Worm (Caenorhabditis elegans) whole organism, young adult: ENCODE results near the gene Y39A1A.20.
A peak's percentile ranks its signal among the peaks of the same experiment; 100 is the strongest.

Source experiments
- B0336.3 ChIP-seq: fragments of 200-800 bp; sonication (Bioruptor generic); IDR thresholded peaks from 2 replicates; pipeline ENCODE4 v1.3.6; 2022; ENCODE audit warnings: missing genetic modification characterization, missing compliant biosample characterization
- C17E4.6 ChIP-seq: fragments of 200-800 bp; sonication (Bioruptor generic); IDR thresholded peaks from 2 replicates; pipeline ENCODE4 v1.3.6; 2022; ENCODE audit warnings: missing genetic modification reagents, missing genetic modification characterization, missing compliant biosample characterization
- D2030.7 ChIP-seq: fragments of 200-800 bp; sonication (Bioruptor generic); IDR thresholded peaks from 2 replicates; pipeline ENCODE4 v1.3.6; 2022; ENCODE audit warnings: missing genetic modification reagents, missing genetic modification characterization, missing compliant biosample characterization
- F33H1.4 ChIP-seq: fragments of 200-800 bp; sonication (Bioruptor generic); IDR thresholded peaks from 2 replicates; pipeline ENCODE4 v1.3.6; 2022; ENCODE audit warnings: missing genetic modification reagents, missing genetic modification characterization, missing compliant biosample characterization
- F39B2.1 ChIP-seq: fragments of 200-800 bp; sonication (Bioruptor generic); IDR thresholded peaks from 2 replicates; pipeline ENCODE4 v1.3.6; 2022; ENCODE audit warnings: missing genetic modification reagents, missing genetic modification characterization, missing compliant biosample characterization
- F49E8.2 ChIP-seq: sonication (generic microtip); optimal IDR thresholded peaks from 3 replicates; lab custom pipeline; 2017; ENCODE audit warnings: missing genetic modification characterization, mild to moderate bottlenecking, missing compliant biosample characterization, antibody characterized with exemption, moderate library complexity; ENCODE audit not compliant: insufficient read depth
- K11D2.4 ChIP-seq: fragments of 200-800 bp; sonication (Bioruptor generic); IDR thresholded peaks from 2 replicates; pipeline ENCODE4 v1.3.6; 2022; ENCODE audit warnings: missing genetic modification reagents, missing genetic modification characterization, missing compliant biosample characterization
- K12H6.12 ChIP-seq: fragments of 200-800 bp; sonication (Bioruptor generic); optimal IDR thresholded peaks from 2 replicates; lab custom pipeline; 2018; ENCODE audit warnings: mild to moderate bottlenecking, missing genetic modification characterization, missing compliant biosample characterization
- T07F8.4 ChIP-seq: sonication (generic microtip); optimal IDR thresholded peaks from 2 replicates; lab custom pipeline; 2016; ENCODE audit warnings: mild to moderate bottlenecking, missing genetic modification characterization, moderate library complexity, missing compliant biosample characterization
- T26A5.8 ChIP-seq: sonication (generic microtip); optimal IDR thresholded peaks from 2 replicates; lab custom pipeline; 2016; ENCODE audit warnings: missing genetic modification characterization, missing compliant biosample characterization
- Y53G8AR.9 ChIP-seq: fragments of 200-800 bp; sonication (Bioruptor generic); conservative IDR thresholded peaks from 2 replicates; pipeline ENCODE4 v1.3.6; 2022; ENCODE audit warnings: missing genetic modification reagents, missing genetic modification characterization, missing compliant biosample characterization
- Y67H2A.10 ChIP-seq: fragments of 200-800 bp; sonication (Bioruptor generic); conservative IDR thresholded peaks from 2 replicates; pipeline ENCODE4 v1.3.6; 2022; ENCODE audit warnings: missing genetic modification reagents, missing genetic modification characterization, missing compliant biosample characterization
- ZK185.1 ChIP-seq: sonication (generic microtip); optimal IDR thresholded peaks from 2 replicates; lab custom pipeline; 2016; ENCODE audit warnings: mild to moderate bottlenecking, missing genetic modification characterization, missing compliant biosample characterization; ENCODE audit not compliant: poor library complexity, severe bottlenecking
- ama-1 ChIP-seq, 3 experiments: fragments of 150-350 bp in 1 of 3; sonication (generic microtip) in 2 of 3; optimal IDR thresholded peaks; 2 replicates each; lab custom pipeline; 2014 to 2018; ENCODE audit warnings: missing biosample characterization in 2 of 3, missing genetic modification characterization in 2 of 3, missing genetic modification reagents in 2 of 3
- cebp-1 ChIP-seq, 2 experiments: fragments of 200-800 bp in 1 of 2; sonication (Bioruptor generic) in 1 of 2; sonication (generic microtip) in 1 of 2; IDR thresholded peaks in 1 of 2; optimal IDR thresholded peaks in 1 of 2; 2 replicates each; pipeline versions ENCODE4 v1.3.6 to Lab custom; 2017 to 2022; ENCODE audit warnings: missing compliant biosample characterization in 2 of 2, missing genetic modification characterization in 2 of 2, mild to moderate bottlenecking in 1 of 2, missing genetic modification reagents in 1 of 2, moderate library complexity in 1 of 2
- cebp-2 ChIP-seq: fragments of 200-800 bp; sonication (Bioruptor generic); IDR thresholded peaks from 2 replicates; pipeline ENCODE4 v1.3.6; 2022; ENCODE audit warnings: missing genetic modification characterization, missing compliant biosample characterization
- ceh-100 ChIP-seq: fragments of 200-800 bp; sonication (Bioruptor generic); IDR thresholded peaks from 2 replicates; pipeline ENCODE4 v1.3.6; 2022; ENCODE audit warnings: missing genetic modification reagents, missing genetic modification characterization, missing compliant biosample characterization
- ceh-58 ChIP-seq: fragments of 200-800 bp; sonication (Bioruptor generic); IDR thresholded peaks from 2 replicates; pipeline ENCODE4 v1.3.6; 2022; ENCODE audit warnings: missing genetic modification characterization, missing compliant biosample characterization
- chd-7 ChIP-seq: sonication (generic microtip); optimal IDR thresholded peaks from 2 replicates; lab custom pipeline; 2016; ENCODE audit warnings: mild to moderate bottlenecking, missing genetic modification characterization, moderate library complexity, missing compliant biosample characterization
- efl-1 ChIP-seq: fragments of 150-350 bp; optimal IDR thresholded peaks from 2 replicates; lab custom pipeline; 2014; ENCODE audit warnings: missing biosample characterization, missing genetic modification reagents, missing genetic modification characterization
- ekl-4 ChIP-seq: fragments of 200-800 bp; sonication (Bioruptor generic); IDR thresholded peaks from 2 replicates; pipeline ENCODE4 v1.3.6; 2022; ENCODE audit warnings: missing genetic modification reagents, missing genetic modification characterization, missing compliant biosample characterization
- hsf-1 ChIP-seq: fragments of 200-800 bp; sonication (Bioruptor generic); IDR thresholded peaks from 2 replicates; pipeline ENCODE4 v1.3.6; 2022; ENCODE audit warnings: missing genetic modification reagents, missing genetic modification characterization, missing compliant biosample characterization
- let-526 ChIP-seq: fragments of 200-800 bp; sonication (Bioruptor generic); IDR thresholded peaks from 2 replicates; pipeline ENCODE4 v1.3.6; 2022; ENCODE audit warnings: missing genetic modification reagents, missing genetic modification characterization, missing compliant biosample characterization
- let-607 ChIP-seq, 2 experiments: fragments of 200-800 bp in 1 of 2; sonication (Bioruptor generic) in 1 of 2; sonication (generic microtip) in 1 of 2; optimal IDR thresholded peaks; 2 replicates each; lab custom pipeline; 2016 to 2018; ENCODE audit warnings: mild to moderate bottlenecking in 2 of 2, missing compliant biosample characterization in 2 of 2, missing genetic modification characterization in 2 of 2, moderate library complexity in 2 of 2, missing genotype in 1 of 2
- lin-26 ChIP-seq: fragments of 200-800 bp; sonication (Bioruptor generic); IDR thresholded peaks from 2 replicates; pipeline ENCODE4 v1.3.6; 2022; ENCODE audit warnings: missing genetic modification reagents, missing genetic modification characterization, missing compliant biosample characterization
- lin-35 ChIP-seq, 3 experiments: fragments of 150-350 bp in 2 of 3; sonication (generic microtip) in 1 of 3; optimal IDR thresholded peaks; 2 replicates each; lab custom pipeline; 2014 to 2018; ENCODE audit warnings: missing biosample characterization in 3 of 3, missing genetic modification characterization in 3 of 3, missing genetic modification reagents in 3 of 3
- lin-54 ChIP-seq: fragments of 200-800 bp; sonication (Bioruptor generic); optimal IDR thresholded peaks from 2 replicates; lab custom pipeline; 2018; ENCODE audit warnings: mild to moderate bottlenecking, missing genetic modification characterization, missing compliant biosample characterization
- madf-10 ChIP-seq: sonication (generic microtip); optimal IDR thresholded peaks from 2 replicates; lab custom pipeline; 2016; ENCODE audit warnings: mild to moderate bottlenecking, missing genetic modification characterization, missing compliant biosample characterization
- madf-6 ChIP-seq: fragments of 200-800 bp; sonication (Bioruptor generic); IDR thresholded peaks from 2 replicates; pipeline ENCODE4 v1.3.6; 2022; ENCODE audit warnings: missing genetic modification reagents, missing genetic modification characterization, missing compliant biosample characterization
- mcd-1 ChIP-seq: fragments of 200-800 bp; sonication (Bioruptor generic); IDR thresholded peaks from 2 replicates; pipeline ENCODE4 v1.3.6; 2022; ENCODE audit warnings: missing genetic modification reagents, missing genetic modification characterization, missing compliant biosample characterization
- nfya-2 ChIP-seq: fragments of 200-800 bp; sonication (Bioruptor generic); IDR thresholded peaks from 2 replicates; pipeline ENCODE4 v1.3.6; 2022; ENCODE audit warnings: missing genetic modification reagents, missing genetic modification characterization, missing compliant biosample characterization
- nfyb-1 ChIP-seq: fragments of 200-800 bp; sonication (Bioruptor generic); IDR thresholded peaks from 2 replicates; pipeline ENCODE4 v1.3.6; 2022; ENCODE audit warnings: missing genetic modification reagents, missing genetic modification characterization, missing compliant biosample characterization
- nhr-179 ChIP-seq: sonication (generic microtip); optimal IDR thresholded peaks from 2 replicates; lab custom pipeline; 2016; ENCODE audit warnings: mild to moderate bottlenecking, missing genetic modification characterization, missing compliant biosample characterization
- nhr-27 ChIP-seq: fragments of 200-800 bp; sonication (Bioruptor generic); optimal IDR thresholded peaks from 2 replicates; lab custom pipeline; 2018; ENCODE audit warnings: mild to moderate bottlenecking, missing genetic modification characterization, moderate library complexity, missing compliant biosample characterization
- nhr-80 ChIP-seq: sonication (generic microtip); optimal IDR thresholded peaks from 2 replicates; lab custom pipeline; 2016; ENCODE audit warnings: missing genetic modification characterization, missing compliant biosample characterization
- pbrm-1 ChIP-seq: fragments of 200-800 bp; sonication (Bioruptor generic); IDR thresholded peaks from 2 replicates; pipeline ENCODE4 v1.3.6; 2022; ENCODE audit warnings: missing genetic modification reagents, missing genetic modification characterization, missing compliant biosample characterization
- rcor-1 ChIP-seq: fragments of 200-800 bp; sonication (Bioruptor generic); IDR thresholded peaks from 2 replicates; pipeline ENCODE4 v1.3.6; 2022; ENCODE audit warnings: missing genetic modification reagents, missing genetic modification characterization, missing compliant biosample characterization
- repo-1 ChIP-seq: sonication (generic microtip); optimal IDR thresholded peaks from 2 replicates; lab custom pipeline; 2017; ENCODE audit warnings: mild to moderate bottlenecking, missing genetic modification characterization, missing compliant biosample characterization
- sdz-38 ChIP-seq: sonication (generic microtip); optimal IDR thresholded peaks from 2 replicates; lab custom pipeline; 2016; ENCODE audit warnings: missing genotype, missing genetic modification characterization, missing compliant biosample characterization
- snpc-1.1 ChIP-seq: sonication (generic microtip); optimal IDR thresholded peaks from 2 replicates; lab custom pipeline; 2017; ENCODE audit warnings: missing genetic modification characterization, mild to moderate bottlenecking, missing compliant biosample characterization, antibody characterized with exemption, moderate library complexity, missing genotype, missing genetic modification reagents; ENCODE audit not compliant: insufficient read depth
- snpc-1.3 ChIP-seq: sonication (generic microtip); optimal IDR thresholded peaks from 2 replicates; lab custom pipeline; 2017; ENCODE audit warnings: missing genetic modification characterization, mild to moderate bottlenecking, missing compliant biosample characterization, antibody characterized with exemption, moderate library complexity, missing genotype, missing genetic modification reagents; ENCODE audit not compliant: insufficient read depth
- snpc-3.4 ChIP-seq: sonication (generic microtip); optimal IDR thresholded peaks from 2 replicates; lab custom pipeline; 2017; ENCODE audit warnings: missing genetic modification characterization, mild to moderate bottlenecking, missing compliant biosample characterization, antibody characterized with exemption, moderate library complexity, missing genotype, missing genetic modification reagents
- tbx-9 ChIP-seq: sonication (generic microtip); optimal IDR thresholded peaks from 2 replicates; lab custom pipeline; 2016; ENCODE audit warnings: borderline replicate concordance, missing genetic modification characterization, inconsistent platforms, missing compliant biosample characterization
- tlf-1 ChIP-seq: fragments of 200-800 bp; sonication (Bioruptor generic); optimal IDR thresholded peaks from 2 replicates; lab custom pipeline; 2018; ENCODE audit warnings: mild to moderate bottlenecking, missing genetic modification characterization, missing compliant biosample characterization
- zfh-2 ChIP-seq: fragments of 200-800 bp; sonication (Bioruptor generic); conservative IDR thresholded peaks from 2 replicates; pipeline ENCODE4 v1.3.6; 2022; ENCODE audit warnings: missing genetic modification reagents, missing genetic modification characterization, missing compliant biosample characterization

The Y39A1A.20 gene

DNA sequence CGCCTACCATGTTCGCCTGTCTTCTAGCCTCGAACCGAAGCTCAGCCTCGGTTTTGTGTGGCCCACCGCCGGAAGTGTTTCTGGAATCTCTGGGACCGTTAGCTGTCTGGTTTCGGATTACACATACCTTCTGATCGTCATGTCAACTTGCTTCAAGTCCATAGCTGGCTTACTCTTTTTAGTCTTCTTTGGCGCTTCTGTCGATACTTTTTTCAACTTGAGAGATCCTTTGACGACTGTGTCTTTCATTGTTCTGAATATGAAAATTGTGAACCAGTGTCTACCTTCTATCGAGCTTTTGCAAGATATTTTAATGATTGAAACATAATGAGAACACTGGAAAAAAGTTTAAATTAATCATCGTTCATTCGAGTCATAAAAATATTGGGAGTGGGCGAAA is 40.2 kb upstream of the Y39A1A.20 start, which contains the start of gene K01G5.8:
TSS of gene K01G5.8 (minus strand) at position 255 of the 400 bp plus-strand sequence.
- 0 out of 2 replicates have a peak, but pooled peaks have one; percentile 11 for TF ChIP-seq ceh-100
- no peak for TF ChIP-seq let-607 (tag; optimal IDR thresholded peaks at IDR 0.05; lab: Kevin White, UChicago)
- no peak for TF ChIP-seq nhr-179
- peak; percentile 46 for TF ChIP-seq tlf-1 (GFP tag; lab: Kevin White, UChicago)
- TF ChIP-seq nfyb-1 (GFP tag; lab: Robert Waterston, UW): 0 out of 2 replicates have a peak, but pooled peaks have one; percentile 12
- peak; percentile 29 for TF ChIP-seq snpc-1.1 (tag; lab: Kevin White, UChicago)
- 0 out of 2 replicates have a peak, but pooled peaks have one; percentile 30 for TF ChIP-seq Y67H2A.10 (GFP tag; lab: Robert Waterston, UW)
- TF ChIP-seq B0336.3: peak; percentile 26; the same call in 1 of the 2 replicates
- peak; percentile 6; the same call in 1 of the 2 replicates for TF ChIP-seq mcd-1 (GFP tag; lab: Robert Waterston, UW)
- 0 out of 2 replicates have a peak, but pooled peaks have one; percentile 11 for TF ChIP-seq F39B2.1
- TF ChIP-seq efl-1 (GFP tag; lab: Kevin White, UChicago): peak; percentile 20
- TF ChIP-seq T07F8.4 (tag; lab: Kevin White, UChicago): no peak
- TF ChIP-seq ama-1 (optimal IDR thresholded peaks at IDR 0.05; lab: Kevin White, UChicago): peak; percentile 60
- TF ChIP-seq ama-1 (GFP tag; optimal IDR thresholded peaks at IDR 0.05; lab: Kevin White, UChicago): peak in 1 of 2 experiments; percentile 10
- TF ChIP-seq rcor-1 (GFP tag; lab: Robert Waterston, UW): 0 out of 2 replicates have a peak, but pooled peaks have one; percentile 29
- no peak for TF ChIP-seq repo-1 (tag; lab: Kevin White, UChicago)
- peak; percentile 54 for TF ChIP-seq snpc-1.3
- TF ChIP-seq F33H1.4 (GFP tag; lab: Robert Waterston, UW): peak; percentile 28; the same call in 1 of the 2 replicates
- peak; percentile 48 for TF ChIP-seq F49E8.2
- TF ChIP-seq ekl-4 (GFP tag; lab: Robert Waterston, UW): 0 out of 2 replicates have a peak, but pooled peaks have one; percentile 38
- TF ChIP-seq lin-26 (GFP tag; lab: Robert Waterston, UW): peak; percentile 41; the same call in 1 of the 2 replicates
- TF ChIP-seq tbx-9 (tag; lab: Kevin White, UChicago): no peak
- TF ChIP-seq lin-54 (GFP tag; lab: Kevin White, UChicago): peak; percentile 39
- TF ChIP-seq nhr-27 (tag; lab: Kevin White, UChicago): peak; percentile 14
- peak; percentile 67 for TF ChIP-seq madf-6 (GFP tag; lab: Robert Waterston, UW)
- no peak for TF ChIP-seq K11D2.4 (GFP tag; lab: Robert Waterston, UW)
- 0 out of 2 replicates have a peak, but pooled peaks have one; percentile 42 for TF ChIP-seq ceh-58 (GFP tag; lab: Robert Waterston, UW)
- TF ChIP-seq snpc-3.4 (tag; lab: Kevin White, UChicago): no peak
- peak; percentile 50; the same call in 1 of the 2 replicates for TF ChIP-seq D2030.7
- TF ChIP-seq cebp-2 (GFP tag; lab: Robert Waterston, UW): no peak
- no peak; the same call in 1 of the 2 replicates for TF ChIP-seq cebp-1 (GFP tag; IDR thresholded peaks at IDR 0.05; lab: Robert Waterston, UW)
- peak; percentile 9 for TF ChIP-seq cebp-1 (tag; optimal IDR thresholded peaks at IDR 0.05; lab: Kevin White, UChicago)
- peak; percentile 66 for TF ChIP-seq hsf-1 (GFP tag; lab: Robert Waterston, UW)
- peak; percentile 61; the same call in 1 of the 2 replicates for TF ChIP-seq Y53G8AR.9

DNA sequence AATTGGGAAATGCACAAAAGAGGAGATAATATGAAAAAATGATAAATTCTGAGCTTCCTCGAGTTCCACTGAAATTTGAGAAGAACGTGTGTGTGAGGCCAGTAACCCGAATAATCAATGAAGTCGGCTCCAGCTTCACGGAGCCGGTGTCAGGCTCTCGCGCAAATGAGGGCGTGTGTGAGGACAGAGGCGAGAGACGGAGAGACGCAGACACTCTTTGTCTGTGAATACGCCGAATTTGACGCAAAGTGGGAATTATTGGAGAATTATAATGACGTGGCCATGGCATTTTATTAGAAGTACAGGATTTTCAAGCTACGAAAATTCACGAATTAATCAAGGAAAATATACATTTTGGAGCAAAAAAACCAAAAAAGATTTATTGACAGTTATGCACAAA is 39.5 kb upstream of the Y39A1A.20 start:
- TF ChIP-seq nhr-80 (tag; lab: Kevin White, UChicago) (peak; percentile 45), chd-7 (peak; percentile 27), madf-10 (tag; lab: Kevin White, UChicago) (peak; percentile 30), ZK185.1 (tag; lab: Kevin White, UChicago) (peak; percentile 35), sdz-38 (tag; lab: Kevin White, UChicago) (no peak), C17E4.6 (GFP tag; lab: Robert Waterston, UW) (no peak), K12H6.12 (tag; lab: Kevin White, UChicago) (peak; percentile 53), zfh-2 (GFP tag; lab: Robert Waterston, UW) (peak; percentile 61), T26A5.8 (tag; lab: Kevin White, UChicago) (no peak), lin-35 (GFP tag; optimal IDR thresholded peaks at IDR 0.05; lab: Kevin White, UChicago) (peak in 1 of 3 experiments; percentile 34), Y53G8AR.9 (0 out of 2 replicates have a peak, but pooled peaks have one; percentile 20), lin-26 (GFP tag; lab: Robert Waterston, UW) (peak; percentile 76), ama-1 (optimal IDR thresholded peaks at IDR 0.05; lab: Kevin White, UChicago) (no peak), ama-1 (GFP tag; optimal IDR thresholded peaks at IDR 0.05; lab: Kevin White, UChicago) (peak in 1 of 2 experiments; percentile 7), let-526 (GFP tag; lab: Robert Waterston, UW) (no peak), pbrm-1 (GFP tag; lab: Robert Waterston, UW) (peak; percentile 55), nfya-2 (no peak)
